Fruit fly (Drosophila melanogaster) whole organism, embryonic: ENCODE measurements around the gene CG15742.

ENCODE experiments used
- Asciz ChIP-seq: fragments of 200-800 bp; sonication (Bioruptor generic); optimal IDR thresholded peaks from 2 replicates; lab custom pipeline; 2017; ENCODE audit warnings: missing biosample characterization, mild to moderate bottlenecking, missing genetic modification characterization, missing genetic modification reagents
- Bgb ChIP-seq: fragments of 200-800 bp; sonication (Bioruptor generic); IDR thresholded peaks from 2 replicates; pipeline ENCODE4 v1.3.6; 2022; ENCODE audit warnings: missing biosample characterization, missing genetic modification characterization; ENCODE audit not compliant: partially characterized antibody
- Blimp-1 ChIP-seq: fragments of 200-800 bp; sonication (Bioruptor generic); optimal IDR thresholded peaks from 3 replicates; lab custom pipeline; 2018; ENCODE audit warnings: missing biosample characterization, missing genetic modification characterization, mild to moderate bottlenecking, moderate library complexity, missing genetic modification reagents
- CG11093 ChIP-seq: fragments of 200-800 bp; sonication (Bioruptor generic); IDR thresholded peaks from 3 replicates; pipeline ENCODE4 v1.3.6; 2022; ENCODE audit warnings: missing biosample characterization, missing genetic modification characterization
- CG11456 ChIP-seq: fragments of 200-800 bp; sonication (Bioruptor generic); IDR thresholded peaks from 3 replicates; pipeline ENCODE4 v1.3.6; 2022; ENCODE audit warnings: missing biosample characterization, missing genetic modification characterization
- CG13624 ChIP-seq: fragments of 200-800 bp; sonication (Bioruptor generic); optimal IDR thresholded peaks from 2 replicates; lab custom pipeline; 2016; ENCODE audit warnings: missing biosample characterization, missing genetic modification characterization
- CG14860 ChIP-seq: fragments of 200-800 bp; sonication (Bioruptor generic); IDR thresholded peaks from 3 replicates; pipeline ENCODE4 v1.3.6; 2022; ENCODE audit warnings: missing biosample characterization, missing genetic modification characterization; ENCODE audit not compliant: partially characterized antibody
- CG15479 ChIP-seq: fragments of 200-800 bp; sonication (Bioruptor generic); optimal IDR thresholded peaks from 3 replicates; lab custom pipeline; 2019; ENCODE audit warnings: missing biosample characterization, mild to moderate bottlenecking, missing genetic modification characterization, moderate library complexity
- CG15514 ChIP-seq: fragments of 200-800 bp; sonication (Bioruptor generic); optimal IDR thresholded peaks from 3 replicates; lab custom pipeline; 2017; ENCODE audit warnings: missing biosample characterization, missing genetic modification characterization, mild to moderate bottlenecking, moderate library complexity, missing genetic modification reagents
- CG16813 ChIP-seq: fragments of 200-800 bp; sonication (Bioruptor generic); IDR thresholded peaks from 3 replicates; pipeline ENCODE4 v1.3.6; 2022; ENCODE audit warnings: missing biosample characterization, missing genetic modification characterization; ENCODE audit not compliant: partially characterized antibody
- CG17802 ChIP-seq: fragments of 200-800 bp; sonication (Bioruptor generic); optimal IDR thresholded peaks from 2 replicates; lab custom pipeline; 2018; ENCODE audit warnings: missing biosample characterization, mild to moderate bottlenecking, missing genetic modification characterization, moderate library complexity
- CG1832 ChIP-seq: fragments of 200-800 bp; sonication (Bioruptor generic); optimal IDR thresholded peaks from 2 replicates; lab custom pipeline; 2017; ENCODE audit warnings: missing biosample characterization, mild to moderate bottlenecking, missing genetic modification characterization, inconsistent platforms
- CG3281 ChIP-seq: fragments of 200-800 bp; sonication (Bioruptor generic); optimal IDR thresholded peaks from 3 replicates; lab custom pipeline; 2017; ENCODE audit warnings: missing biosample characterization, mild to moderate bottlenecking, missing genetic modification characterization
- CG34224 ChIP-seq: fragments of 200-800 bp; sonication (Bioruptor generic); IDR thresholded peaks from 3 replicates; pipeline ENCODE4 v1.3.6; 2022; ENCODE audit warnings: missing biosample characterization, missing genetic modification characterization; ENCODE audit not compliant: partially characterized antibody
- CG4328 ChIP-seq: fragments of 200-800 bp; sonication (Bioruptor generic); optimal IDR thresholded peaks from 3 replicates; lab custom pipeline; 2017; ENCODE audit warnings: missing biosample characterization, missing genetic modification reagents, missing genetic modification characterization
- CG43689 ChIP-seq: fragments of 200-800 bp; sonication (Bioruptor generic); IDR thresholded peaks from 2 replicates; pipeline ENCODE4 v1.3.6; 2022; ENCODE audit warnings: missing biosample characterization, missing genetic modification characterization
- CG5180 ChIP-seq: fragments of 200-800 bp; sonication (Bioruptor generic); optimal IDR thresholded peaks from 3 replicates; lab custom pipeline; 2017; ENCODE audit warnings: missing biosample characterization, missing genetic modification characterization, mild to moderate bottlenecking, moderate library complexity, missing genetic modification reagents
- CG6175 ChIP-seq: fragments of 200-800 bp; sonication (Bioruptor generic); IDR thresholded peaks from 3 replicates; pipeline ENCODE4 v1.3.6; 2022; ENCODE audit warnings: missing biosample characterization, missing genetic modification characterization
- CG6813 ChIP-seq: fragments of 200-800 bp; sonication (Bioruptor generic); optimal IDR thresholded peaks from 2 replicates; lab custom pipeline; 2017; ENCODE audit warnings: missing biosample characterization, missing genetic modification characterization, mild to moderate bottlenecking, moderate library complexity, missing genetic modification reagents
- CG7271 ChIP-seq: fragments of 200-800 bp; sonication (Bioruptor generic); optimal IDR thresholded peaks from 2 replicates; lab custom pipeline; 2018; ENCODE audit warnings: missing biosample characterization, mild to moderate bottlenecking, missing genetic modification characterization, moderate library complexity
- CG8359 ChIP-seq: fragments of 200-800 bp; sonication (Bioruptor generic); optimal IDR thresholded peaks from 2 replicates; lab custom pipeline; 2017; ENCODE audit warnings: missing biosample characterization, mild to moderate bottlenecking, missing genetic modification characterization, borderline replicate concordance
- CG8478 ChIP-seq: fragments of >200 bp; optimal IDR thresholded peaks from 2 replicates; lab custom pipeline; 2018
- CG9437 ChIP-seq: fragments of 200-800 bp; sonication (Bioruptor generic); optimal IDR thresholded peaks from 2 replicates; lab custom pipeline; 2018; ENCODE audit warnings: missing biosample characterization, mild to moderate bottlenecking, missing genetic modification characterization
- Dip3 ChIP-seq: fragments of 200-800 bp; sonication (Bioruptor generic); optimal IDR thresholded peaks from 3 replicates; lab custom pipeline; 2016; ENCODE audit warnings: missing biosample characterization, missing genetic modification characterization
- GATAe ChIP-seq: fragments of 200-800 bp; sonication (Bioruptor generic); conservative IDR thresholded peaks from 2 replicates; pipeline ENCODE4 v1.3.6; 2022; ENCODE audit warnings: missing biosample characterization, missing genetic modification characterization
- H2.0 ChIP-seq: fragments of 200-800 bp; sonication (Bioruptor generic); IDR thresholded peaks from 2 replicates; pipeline ENCODE4 v1.3.6; 2022; ENCODE audit warnings: missing biosample characterization, missing genetic modification characterization
- HLHmδ ChIP-seq: fragments of 200-800 bp; sonication (Bioruptor generic); optimal IDR thresholded peaks from 2 replicates; lab custom pipeline; 2018; ENCODE audit warnings: missing biosample characterization, mild to moderate bottlenecking, missing genetic modification characterization, moderate library complexity
- Hr3 ChIP-seq: fragments of 200-800 bp; sonication (Bioruptor generic); optimal IDR thresholded peaks from 3 replicates; lab custom pipeline; 2016; ENCODE audit warnings: missing biosample characterization, missing genetic modification characterization
- Hsf ChIP-seq: fragments of 200-800 bp; sonication (Bioruptor generic); optimal IDR thresholded peaks from 3 replicates; lab custom pipeline; 2016; ENCODE audit warnings: missing biosample characterization, missing genetic modification characterization
- Max ChIP-seq: fragments of 200-800 bp; sonication (Bioruptor generic); optimal IDR thresholded peaks from 2 replicates; lab custom pipeline; 2016; ENCODE audit warnings: missing biosample characterization, mild to moderate bottlenecking, missing genetic modification characterization
- Mes4 ChIP-seq: fragments of 200-800 bp; sonication (Bioruptor generic); optimal IDR thresholded peaks from 2 replicates; lab custom pipeline; 2016; ENCODE audit warnings: missing biosample characterization, missing genetic modification characterization
- Myb ChIP-seq: fragments of 200-800 bp; sonication (Bioruptor generic); optimal IDR thresholded peaks from 2 replicates; lab custom pipeline; 2016; ENCODE audit warnings: missing biosample characterization, missing genetic modification characterization
- Optix ChIP-seq: fragments of 200-800 bp; sonication (Bioruptor generic); IDR thresholded peaks from 3 replicates; pipeline ENCODE4 v1.3.6; 2022; ENCODE audit warnings: missing biosample characterization, missing genetic modification characterization
- Trl ChIP-seq, 3 experiments: fragments of >200 bp in 2 of 3; fragments of 200-800 bp in 1 of 3; sonication (Bioruptor generic) in 1 of 3; optimal IDR thresholded peaks; 2 replicates in 1 of 3; 3 replicates in 2 of 3; lab custom pipeline; 2016 to 2017; ENCODE audit warnings: missing biosample characterization in 1 of 3, missing genetic modification characterization in 1 of 3
- ap ChIP-seq: fragments of 200-800 bp; sonication (Bioruptor generic); IDR thresholded peaks from 2 replicates; pipeline ENCODE4 v1.3.6; 2022; ENCODE audit warnings: missing biosample characterization, missing genetic modification characterization
- chn ChIP-seq: fragments of 200-800 bp; sonication (Bioruptor generic); optimal IDR thresholded peaks from 2 replicates; lab custom pipeline; 2016; ENCODE audit warnings: missing biosample characterization, missing genetic modification characterization
- ci ChIP-seq: fragments of 200-800 bp; sonication (Bioruptor generic); IDR thresholded peaks from 3 replicates; pipeline ENCODE4 v1.3.6; 2022; ENCODE audit warnings: missing biosample characterization, missing genetic modification characterization
- dati ChIP-seq: fragments of 200-800 bp; sonication (Bioruptor generic); IDR thresholded peaks from 2 replicates; pipeline ENCODE4 v1.3.6; 2022; ENCODE audit warnings: missing biosample characterization, missing genetic modification characterization
- esg ChIP-seq: fragments of 200-800 bp; sonication (Bioruptor generic); conservative IDR thresholded peaks from 2 replicates; pipeline ENCODE4 v1.3.6; 2022; ENCODE audit warnings: missing biosample characterization, missing genetic modification characterization
- fd96Cb ChIP-seq: fragments of 200-800 bp; sonication (Bioruptor generic); optimal IDR thresholded peaks from 2 replicates; lab custom pipeline; 2018; ENCODE audit warnings: missing biosample characterization, mild to moderate bottlenecking, missing genetic modification characterization, moderate library complexity
- hbn ChIP-seq: fragments of 200-800 bp; sonication (Bioruptor generic); IDR thresholded peaks from 2 replicates; pipeline ENCODE4 v1.3.6; 2022; ENCODE audit warnings: missing biosample characterization, missing genetic modification characterization; ENCODE audit not compliant: partially characterized antibody
- lbe ChIP-seq: fragments of 200-800 bp; sonication (Bioruptor generic); optimal IDR thresholded peaks from 2 replicates; lab custom pipeline; 2016; ENCODE audit warnings: missing biosample characterization, mild to moderate bottlenecking, missing genetic modification characterization
- odd ChIP-seq: fragments of 200-800 bp; sonication (Bioruptor generic); optimal IDR thresholded peaks from 2 replicates; lab custom pipeline; 2017; ENCODE audit warnings: missing biosample characterization, mild to moderate bottlenecking, missing genetic modification characterization
- pros ChIP-seq: fragments of 200-800 bp; sonication (Bioruptor generic); optimal IDR thresholded peaks from 3 replicates; lab custom pipeline; 2019; ENCODE audit warnings: missing biosample characterization, mild to moderate bottlenecking, missing genetic modification characterization, moderate library complexity
- scrt ChIP-seq: fragments of 200-800 bp; sonication (Bioruptor generic); optimal IDR thresholded peaks from 2 replicates; lab custom pipeline; 2018; ENCODE audit warnings: missing biosample characterization, mild to moderate bottlenecking, missing genetic modification characterization, moderate library complexity
- stwl ChIP-seq: fragments of 200-800 bp; sonication (Bioruptor generic); optimal IDR thresholded peaks from 3 replicates; lab custom pipeline; 2018; ENCODE audit warnings: missing biosample characterization, mild to moderate bottlenecking, missing genetic modification characterization, moderate library complexity
- tio ChIP-seq: fragments of 200-800 bp; sonication (Bioruptor generic); optimal IDR thresholded peaks from 2 replicates; lab custom pipeline; 2017; ENCODE audit warnings: missing biosample characterization, missing genetic modification characterization, inconsistent platforms
- tll ChIP-seq, 2 experiments: fragments of 200-800 bp in 1 of 2; fragments of >200 bp in 1 of 2; sonication (Bioruptor generic) in 1 of 2; optimal IDR thresholded peaks; 2 replicates each; lab custom pipeline; 2017 to 2019; ENCODE audit warnings: missing biosample characterization in 2 of 2, missing genetic modification characterization in 2 of 2, mild to moderate bottlenecking in 1 of 2, moderate library complexity in 1 of 2
- zen2 ChIP-seq: fragments of 200-800 bp; sonication (Bioruptor generic); IDR thresholded peaks from 3 replicates; pipeline ENCODE4 v1.3.6; 2022; ENCODE audit warnings: missing biosample characterization, missing genetic modification characterization; ENCODE audit not compliant: partially characterized antibody

Gene CG15742

dm6 chrX:13251310-13251709 lies 7.0 kb downstream of the CG15742 start:
- TF ChIP-seq CG7271 (tag; lab: Kevin White, UChicago) = no peak
- peak; percentile 61; the same call in 1 of the 2 replicates for TF ChIP-seq dati
- TF ChIP-seq CG16813 (GFP tag; lab: Robert Waterston, UW) = no peak
- TF ChIP-seq CG4328 (GFP tag; lab: Kevin White, UChicago) = no peak
- TF ChIP-seq lbe (GFP tag; lab: Kevin White, UChicago) = peak; percentile 89
- peak; percentile 60 for TF ChIP-seq tio (GFP tag; lab: Kevin White, UChicago)
- no peak for TF ChIP-seq GATAe
- no peak for TF ChIP-seq HLHmδ (GFP tag; lab: Kevin White, UChicago)
- TF ChIP-seq fd96Cb (tag; lab: Kevin White, UChicago) = peak; percentile 76
- TF ChIP-seq Trl (optimal IDR thresholded peaks at IDR 0.05; lab: Kevin White, UChicago) = no peak
- peak; percentile 86 for TF ChIP-seq Trl (GFP tag; optimal IDR thresholded peaks at IDR 0.05; lab: Kevin White, UChicago)
- peak; percentile 59 for TF ChIP-seq Hr3 (GFP tag; lab: Kevin White, UChicago)
- peak; percentile 75 for TF ChIP-seq Hsf (GFP tag; lab: Kevin White, UChicago)
- peak; percentile 28 for TF ChIP-seq odd (GFP tag; lab: Kevin White, UChicago)
- TF ChIP-seq CG8359 (GFP tag; lab: Kevin White, UChicago) = peak; percentile 66
- peak; percentile 93 for TF ChIP-seq ci (GFP tag; lab: Robert Waterston, UW)
- TF ChIP-seq Mes4 (GFP tag; lab: Kevin White, UChicago) = peak; percentile 67
- TF ChIP-seq CG5180 (GFP tag; lab: Kevin White, UChicago) = peak; percentile 73
- peak; percentile 79; the same call in 2 of the 3 replicates for TF ChIP-seq CG11456 (GFP tag; lab: Robert Waterston, UW)
- TF ChIP-seq CG1832 (GFP tag; lab: Kevin White, UChicago) = no peak
- TF ChIP-seq CG15514 (GFP tag; lab: Kevin White, UChicago) = peak; percentile 51
- TF ChIP-seq CG11093 (GFP tag; lab: Robert Waterston, UW) = peak; percentile 72; the same call in 2 of the 3 replicates
- peak; percentile 46 for TF ChIP-seq CG17802 (tag; lab: Kevin White, UChicago)
- peak; percentile 58 for TF ChIP-seq chn
- TF ChIP-seq pros (GFP tag; lab: Kevin White, UChicago) = no peak
- peak; percentile 67 for TF ChIP-seq CG6813
- peak; percentile 85 for TF ChIP-seq Optix (GFP tag; lab: Robert Waterston, UW)
- no peak for TF ChIP-seq stwl
- peak; percentile 46 for TF ChIP-seq scrt (GFP tag; lab: Kevin White, UChicago)
- peak; percentile 59 for TF ChIP-seq ap (GFP tag; lab: Robert Waterston, UW)
- peak; percentile 62 for TF ChIP-seq CG3281 (GFP tag; lab: Kevin White, UChicago)
- no peak for TF ChIP-seq Bgb (GFP tag; lab: Robert Waterston, UW)
- no peak for TF ChIP-seq CG8478 (lab: Kevin White, UChicago)
- TF ChIP-seq Asciz (GFP tag; lab: Kevin White, UChicago) = peak; percentile 67
- no peak for TF ChIP-seq CG14860 (GFP tag; lab: Robert Waterston, UW)
- TF ChIP-seq CG6175 (GFP tag; lab: Robert Waterston, UW) = peak; percentile 73; the same call in 1 of the 3 replicates
- no peak for TF ChIP-seq CG15479 (GFP tag; lab: Kevin White, UChicago)
- peak in 1 of 2 experiments; percentile 0 for TF ChIP-seq tll (GFP tag; optimal IDR thresholded peaks at IDR 0.05; lab: Kevin White, UChicago)
- peak; percentile 31 for TF ChIP-seq CG9437
- peak; percentile 79 for TF ChIP-seq CG13624 (GFP tag; lab: Kevin White, UChicago)
- no peak for TF ChIP-seq CG34224 (GFP tag; lab: Robert Waterston, UW)
- no peak for TF ChIP-seq zen2
- peak; percentile 37 for TF ChIP-seq Max (GFP tag; lab: Kevin White, UChicago)
- peak; percentile 60 for TF ChIP-seq Myb (GFP tag; lab: Kevin White, UChicago)
- peak; percentile 83 for TF ChIP-seq Dip3 (GFP tag; lab: Kevin White, UChicago)
- TF ChIP-seq Blimp-1 = peak; percentile 77
- peak; percentile 73 for TF ChIP-seq esg (GFP tag; lab: Robert Waterston, UW)
- TF ChIP-seq hbn (GFP tag; lab: Robert Waterston, UW) = no peak
- peak; percentile 67 for TF ChIP-seq CG43689 (GFP tag; lab: Robert Waterston, UW)
- peak; percentile 67; the same call in 1 of the 2 replicates for TF ChIP-seq H2.0 (GFP tag; lab: Robert Waterston, UW)
